Fruit fly (Drosophila melanogaster): ENCODE data around the gene CG7202.

The CG7202 gene

DNA sequence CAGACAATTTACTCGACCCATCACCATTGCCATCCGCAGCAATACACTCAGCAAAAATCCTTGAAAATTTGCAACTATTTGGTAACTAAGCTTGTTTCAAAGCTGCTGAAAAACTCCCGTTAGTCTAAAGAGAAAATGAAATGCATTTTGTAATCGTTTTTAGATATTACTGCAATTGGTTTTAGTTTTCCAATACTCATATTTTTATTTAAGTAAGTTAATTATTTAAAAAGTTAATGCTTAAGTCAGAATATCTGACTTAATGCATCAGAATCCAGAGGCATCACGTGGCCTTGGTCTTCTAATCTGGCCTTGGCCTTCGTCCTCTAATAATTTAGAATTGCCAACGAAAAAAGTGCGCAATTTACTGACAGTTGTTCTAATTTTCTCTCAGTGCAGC is 29.7 kb downstream of the CG7202 start (continued):
- no peak for TF ChIP-seq Blimp-1 (GFP tag; optimal IDR thresholded peaks at IDR 0.05)
- no peak for TF ChIP-seq pfk (GFP tag; optimal IDR thresholded peaks at IDR 0.05)
- TF ChIP-seq toy (GFP tag; IDR thresholded peaks at IDR 0.05) = no peak
- TF ChIP-seq Bdp1 (GFP tag; optimal IDR thresholded peaks at IDR 0.05) = no peak
- no peak for TF ChIP-seq ems (GFP tag; optimal IDR thresholded peaks at IDR 0.05)
- no peak for TF ChIP-seq onecut (GFP tag; IDR thresholded peaks at IDR 0.05)
- TF ChIP-seq D (optimal IDR thresholded peaks at IDR 0.05) = no peak
- peak; percentile 59 for TF ChIP-seq D (GFP tag; optimal IDR thresholded peaks at IDR 0.05)
- no peak for TF ChIP-seq CG16863 (GFP tag; optimal IDR thresholded peaks at IDR 0.05)
- no peak for TF ChIP-seq Drgx (GFP tag; IDR thresholded peaks at IDR 0.05)
- TF ChIP-seq CG15514 (GFP tag; optimal IDR thresholded peaks at IDR 0.05) = no peak
- TF ChIP-seq CG30020 (tag; optimal IDR thresholded peaks at IDR 0.05) = no peak
- TF ChIP-seq CG12104 (GFP tag; optimal IDR thresholded peaks at IDR 0.05) = no peak
- TF ChIP-seq sob (GFP tag; IDR thresholded peaks at IDR 0.05) = no peak
- TF ChIP-seq ind (GFP tag; optimal IDR thresholded peaks at IDR 0.05) = no peak
- no peak for TF ChIP-seq hth (optimal IDR thresholded peaks at IDR 0.05)
- no peak for TF ChIP-seq Dip3 (GFP tag; optimal IDR thresholded peaks at IDR 0.05)
- TF ChIP-seq CG4424 (GFP tag; optimal IDR thresholded peaks at IDR 0.05) = peak; percentile 20
- no peak for TF ChIP-seq maf-S (GFP tag; optimal IDR thresholded peaks at IDR 0.05)
- TF ChIP-seq CG17186 (GFP tag; optimal IDR thresholded peaks at IDR 0.05) = no peak
- TF ChIP-seq CG14710 (tag; optimal IDR thresholded peaks at IDR 0.05) = peak; percentile 59
- TF ChIP-seq Hand (GFP tag; optimal IDR thresholded peaks at IDR 0.05) = no peak
- TF ChIP-seq wor (GFP tag; IDR thresholded peaks at IDR 0.05) = no peak
- no peak for TF ChIP-seq CG12299 (tag; optimal IDR thresholded peaks at IDR 0.05)
- no peak for TF ChIP-seq pzg (GFP tag; optimal IDR thresholded peaks at IDR 0.05)
- TF ChIP-seq bcd (GFP tag; optimal IDR thresholded peaks at IDR 0.05) = no peak
- TF ChIP-seq CG13287 (GFP tag; IDR thresholded peaks at IDR 0.05; ENCODE audit: partially characterized antibody) = no peak
- no peak for TF ChIP-seq Atf3 (GFP tag; optimal IDR thresholded peaks at IDR 0.05)
- no peak for TF ChIP-seq HmgZ (tag; optimal IDR thresholded peaks at IDR 0.05)
- TF ChIP-seq tio (GFP tag; optimal IDR thresholded peaks at IDR 0.05) = peak; percentile 23
- no peak for TF ChIP-seq CG13894 (tag; optimal IDR thresholded peaks at IDR 0.05)
- TF ChIP-seq CG4404 (GFP tag; IDR thresholded peaks at IDR 0.05) = peak; percentile 49; the same call in 1 of the 2 replicates
- no peak for TF ChIP-seq CG6854 (GFP tag; optimal IDR thresholded peaks at IDR 0.05)
- TF ChIP-seq CG2678 (tag; optimal IDR thresholded peaks at IDR 0.05) = peak; percentile 24
- TF ChIP-seq CG18011 (GFP tag; optimal IDR thresholded peaks at IDR 0.05) = no peak
- peak; percentile 16 for TF ChIP-seq CG15601 (tag; optimal IDR thresholded peaks at IDR 0.05)
- no peak for TF ChIP-seq jing (GFP tag; optimal IDR thresholded peaks at IDR 0.05)
- TF ChIP-seq Dp (GFP tag; optimal IDR thresholded peaks at IDR 0.05) = no peak
- peak; percentile 48 for TF ChIP-seq zf30C (GFP tag; optimal IDR thresholded peaks at IDR 0.05)
- no peak for TF ChIP-seq vfl (GFP tag; optimal IDR thresholded peaks at IDR 0.05)
- no peak for TF ChIP-seq CG15073 (GFP tag; optimal IDR thresholded peaks at IDR 0.05)
- no peak for TF ChIP-seq CG32767 (GFP tag; IDR thresholded peaks at IDR 0.05)
- no peak for TF ChIP-seq MBD-R2 (GFP tag; IDR thresholded peaks at IDR 0.05)
- TF ChIP-seq Usf (GFP tag; optimal IDR thresholded peaks at IDR 0.05) = no peak
- no peak for TF ChIP-seq psq (GFP tag; optimal IDR thresholded peaks at IDR 0.05)
- no peak for TF ChIP-seq eve (GFP tag; optimal IDR thresholded peaks at IDR 0.05)
- no peak for TF ChIP-seq btn (GFP tag; optimal IDR thresholded peaks at IDR 0.05)
- TF ChIP-seq slbo (GFP tag; IDR thresholded peaks at IDR 0.05) = no peak
- no peak for TF ChIP-seq fd102C (GFP tag; optimal IDR thresholded peaks at IDR 0.05)
- no peak for TF ChIP-seq Fer1 (GFP tag; optimal IDR thresholded peaks at IDR 0.05)
- TF ChIP-seq odd (GFP tag; optimal IDR thresholded peaks at IDR 0.05) = no peak
- peak; percentile 57 for TF ChIP-seq gem (tag; optimal IDR thresholded peaks at IDR 0.05)
- TF ChIP-seq cas (GFP tag; IDR thresholded peaks at IDR 0.05) = no peak
